Worm (Caenorhabditis elegans) whole organism, L3 larva: ENCODE data around the gene clr-1.

Experiments
- R02D3.7 ChIP-seq: fragments of 150-350 bp; optimal IDR thresholded peaks from 2 replicates; lab custom pipeline; 2014; ENCODE audit warnings: missing biosample characterization, missing genetic modification characterization
- ZK546.5 ChIP-seq: sonication (generic microtip); optimal IDR thresholded peaks from 2 replicates; lab custom pipeline; 2017; ENCODE audit warnings: missing biosample characterization, missing genetic modification characterization
- aly-2 ChIP-seq: fragments of 150-350 bp; optimal IDR thresholded peaks from 2 replicates; lab custom pipeline; 2014; ENCODE audit warnings: missing biosample characterization, missing genetic modification characterization
- ama-1 ChIP-seq: fragments of 150-350 bp; optimal IDR thresholded peaks from 2 replicates; lab custom pipeline; 2018
- ceh-16 ChIP-seq: sonication (generic microtip); optimal IDR thresholded peaks from 2 replicates; lab custom pipeline; 2017; ENCODE audit warnings: missing biosample characterization, missing genetic modification characterization
- ceh-28 ChIP-seq: fragments of 150-350 bp; optimal IDR thresholded peaks from 2 replicates; lab custom pipeline; 2014; ENCODE audit warnings: missing biosample characterization, missing genetic modification reagents, missing genetic modification characterization
- ceh-82 ChIP-seq: fragments of 150-350 bp; optimal IDR thresholded peaks from 2 replicates; lab custom pipeline; 2014; ENCODE audit warnings: missing biosample characterization, missing genetic modification characterization
- ceh-9 ChIP-seq: sonication (generic microtip); optimal IDR thresholded peaks from 2 replicates; lab custom pipeline; 2018; ENCODE audit warnings: missing biosample characterization, missing genetic modification characterization
- daf-12 ChIP-seq: fragments of 150-350 bp; optimal IDR thresholded peaks from 2 replicates; lab custom pipeline; 2014; ENCODE audit warnings: missing biosample characterization, missing genetic modification reagents, missing genetic modification characterization
- egl-27 ChIP-seq: sonication (generic microtip); optimal IDR thresholded peaks from 4 replicates; lab custom pipeline; 2017; ENCODE audit warnings: missing biosample characterization, missing genetic modification reagents, missing genetic modification characterization
- elt-1 ChIP-seq: fragments of 150-350 bp; optimal IDR thresholded peaks from 2 replicates; lab custom pipeline; 2014; ENCODE audit warnings: missing biosample characterization, missing genetic modification characterization
- elt-2 ChIP-seq: sonication (generic microtip); optimal IDR thresholded peaks from 2 replicates; lab custom pipeline; 2016; ENCODE audit warnings: missing genetic modification reagents, mild to moderate bottlenecking, missing genetic modification characterization, missing compliant biosample characterization
- elt-3 ChIP-seq, 3 experiments: fragments of 150-350 bp in 1 of 3; sonication (generic microtip) in 2 of 3; optimal IDR thresholded peaks; 2 replicates in 2 of 3; 4 replicates in 1 of 3; lab custom pipeline; 2014 to 2017; ENCODE audit warnings: missing biosample characterization in 3 of 3, missing genetic modification characterization in 3 of 3
- eor-1 ChIP-seq, 2 experiments: fragments of 150-350 bp; optimal IDR thresholded peaks; 2 replicates each; lab custom pipeline; 2014 to 2018; ENCODE audit warnings: missing biosample characterization in 2 of 2, missing genetic modification characterization in 2 of 2
- fkh-10 ChIP-seq: sonication (generic microtip); optimal IDR thresholded peaks from 2 replicates; lab custom pipeline; 2017; ENCODE audit warnings: missing biosample characterization, missing genetic modification reagents, missing genetic modification characterization
- fkh-2 ChIP-seq: fragments of 150-350 bp; optimal IDR thresholded peaks from 2 replicates; lab custom pipeline; 2014; ENCODE audit warnings: missing biosample characterization, missing genetic modification reagents, missing genetic modification characterization
- hmg-11 ChIP-seq: sonication (generic microtip); optimal IDR thresholded peaks from 2 replicates; lab custom pipeline; 2016; ENCODE audit warnings: missing genetic modification characterization, missing compliant biosample characterization
- jun-1 ChIP-seq: fragments of 150-350 bp; optimal IDR thresholded peaks from 2 replicates; lab custom pipeline; 2014; ENCODE audit warnings: missing biosample characterization, missing genetic modification reagents, missing genetic modification characterization
- lin-39 ChIP-seq: fragments of 150-350 bp; optimal IDR thresholded peaks from 2 replicates; lab custom pipeline; 2018; ENCODE audit warnings: missing biosample characterization, missing genetic modification reagents, missing genetic modification characterization
- lsy-12 ChIP-seq: sonication (generic microtip); optimal IDR thresholded peaks from 2 replicates; lab custom pipeline; 2016; ENCODE audit warnings: mild to moderate bottlenecking, missing genetic modification characterization, missing compliant biosample characterization
- mdl-1 ChIP-seq: fragments of 150-350 bp; optimal IDR thresholded peaks from 2 replicates; lab custom pipeline; 2014; ENCODE audit warnings: missing biosample characterization, missing genetic modification characterization
- mml-1 ChIP-seq: fragments of 150-350 bp; sonication (generic microtip); optimal IDR thresholded peaks from 3 replicates; lab custom pipeline; 2014; ENCODE audit warnings: missing biosample characterization, missing genetic modification characterization
- nfya-1 ChIP-seq: sonication (generic microtip); optimal IDR thresholded peaks from 2 replicates; lab custom pipeline; 2017; ENCODE audit warnings: missing genetic modification characterization, mild to moderate bottlenecking, missing compliant biosample characterization, antibody characterized with exemption, moderate library complexity; ENCODE audit not compliant: insufficient read depth
- nhr-11 ChIP-seq: fragments of 150-350 bp; optimal IDR thresholded peaks from 2 replicates; lab custom pipeline; 2014; ENCODE audit warnings: missing biosample characterization, missing genetic modification characterization
- nhr-23 ChIP-seq: fragments of 150-350 bp; optimal IDR thresholded peaks from 2 replicates; lab custom pipeline; 2014; ENCODE audit warnings: missing biosample characterization, missing genetic modification reagents, missing genetic modification characterization
- nhr-237 ChIP-seq: fragments of 150-350 bp; optimal IDR thresholded peaks from 2 replicates; lab custom pipeline; 2014; ENCODE audit warnings: missing biosample characterization, missing genetic modification characterization
- nhr-43 ChIP-seq: sonication (generic microtip); optimal IDR thresholded peaks from 2 replicates; lab custom pipeline; 2016; ENCODE audit warnings: mild to moderate bottlenecking, missing genetic modification characterization, missing compliant biosample characterization; ENCODE audit not compliant: poor library complexity, severe bottlenecking
- nhr-67 ChIP-seq: fragments of 150-350 bp; optimal IDR thresholded peaks from 2 replicates; lab custom pipeline; 2014; ENCODE audit warnings: missing biosample characterization, missing genetic modification characterization
- nhr-77 ChIP-seq: fragments of 150-350 bp; optimal IDR thresholded peaks from 2 replicates; lab custom pipeline; 2014; ENCODE audit warnings: missing biosample characterization, missing genetic modification characterization
- skn-1 ChIP-seq: fragments of 150-350 bp; optimal IDR thresholded peaks from 2 replicates; lab custom pipeline; 2014; ENCODE audit warnings: missing biosample characterization, missing genetic modification characterization
- snpc-4 ChIP-seq: fragments of 150-350 bp; optimal IDR thresholded peaks from 2 replicates; lab custom pipeline; 2014; ENCODE audit warnings: missing biosample characterization, missing genetic modification characterization
- tbx-2 ChIP-seq: sonication (generic microtip); optimal IDR thresholded peaks from 2 replicates; lab custom pipeline; 2016; ENCODE audit warnings: mild to moderate bottlenecking, missing genetic modification characterization, missing compliant biosample characterization
- unc-62 ChIP-seq: fragments of 150-350 bp; sonication (generic microtip); optimal IDR thresholded peaks from 4 replicates; lab custom pipeline; 2014; ENCODE audit warnings: missing biosample characterization, missing genetic modification reagents, missing genetic modification characterization
- zag-1 ChIP-seq: fragments of 150-350 bp; optimal IDR thresholded peaks from 2 replicates; lab custom pipeline; 2014; ENCODE audit warnings: missing biosample characterization, missing genetic modification characterization
- ztf-11 ChIP-seq: fragments of 150-350 bp; optimal IDR thresholded peaks from 2 replicates; lab custom pipeline; 2014; ENCODE audit warnings: missing biosample characterization, missing genetic modification characterization
- ztf-4 ChIP-seq: fragments of 150-350 bp; optimal IDR thresholded peaks from 2 replicates; lab custom pipeline; 2014; ENCODE audit warnings: missing biosample characterization, missing genetic modification characterization

The clr-1 gene

DNA sequence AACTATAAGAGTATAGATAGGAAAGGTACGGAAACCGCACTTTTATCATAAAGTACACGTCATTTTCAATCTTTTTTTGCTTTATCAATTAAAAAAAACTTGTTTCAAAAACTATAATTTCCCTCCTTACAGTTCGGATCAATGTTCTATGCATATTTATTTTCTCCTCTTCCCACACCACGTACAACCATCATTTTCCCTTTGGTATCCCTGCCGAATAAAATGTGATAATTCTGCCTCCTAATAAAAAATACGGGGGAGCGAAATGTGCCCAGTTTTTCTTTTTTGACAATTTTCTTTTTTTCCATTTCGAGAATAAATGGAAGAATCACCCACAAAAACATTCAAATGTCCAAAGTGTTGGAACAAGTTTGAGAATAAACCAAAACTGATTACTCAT is 49.4 kb downstream of the clr-1 start, which contains the start of gene ZK177.3:
Gene ZK177.3, plus strand, starts transcription at position 301 of the 400 bp plus-strand sequence.
- TF ChIP-seq eor-1 (tag; optimal IDR thresholded peaks at IDR 0.05; lab: Kevin White, UChicago): no peak
- no peak for TF ChIP-seq egl-27 (tag; lab: Kevin White, UChicago)
- no peak for TF ChIP-seq fkh-2 (tag; lab: Kevin White, UChicago)
- TF ChIP-seq ceh-82 (tag; lab: Kevin White, UChicago): no peak
- peak; percentile 65 for TF ChIP-seq elt-2 (tag; lab: Kevin White, UChicago)
- no peak for TF ChIP-seq unc-62 (GFP tag; lab: Kevin White, UChicago)

DNA sequence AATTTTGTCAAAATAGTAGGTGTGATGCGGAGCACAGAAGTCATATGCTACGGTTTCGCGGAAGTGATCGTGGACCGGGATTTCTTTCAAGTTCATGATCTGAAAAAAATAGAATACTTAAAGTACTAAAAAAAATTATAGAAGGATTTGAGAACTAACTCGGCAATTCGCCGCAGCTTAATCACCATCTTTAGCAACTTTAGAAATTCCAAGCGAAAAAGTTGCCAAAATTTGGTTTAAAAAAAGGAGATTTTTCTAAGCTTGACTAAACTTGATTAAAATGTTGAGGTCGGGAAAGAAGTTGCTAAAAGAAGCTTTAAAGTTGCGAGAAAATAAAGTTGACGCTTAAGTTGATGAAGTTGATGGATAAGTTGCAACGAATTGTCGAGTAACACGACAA is 51.5 kb downstream of the clr-1 start, which contains the start of gene ZK177.9:
Gene ZK177.9, minus strand, starts transcription at position 101 of the 400 bp plus-strand sequence.
- no peak for TF ChIP-seq jun-1 (tag; lab: Kevin White, UChicago)
- TF ChIP-seq elt-3 (tag; optimal IDR thresholded peaks at IDR 0.05; lab: Kevin White, UChicago): no peak
- no peak for TF ChIP-seq ceh-16
- TF ChIP-seq elt-2 (tag; lab: Kevin White, UChicago): no peak
- TF ChIP-seq skn-1 (tag; lab: Kevin White, UChicago): no peak
- TF ChIP-seq zag-1 (tag; lab: Kevin White, UChicago): no peak
- no peak for TF ChIP-seq fkh-2 (tag; lab: Kevin White, UChicago)

DNA sequence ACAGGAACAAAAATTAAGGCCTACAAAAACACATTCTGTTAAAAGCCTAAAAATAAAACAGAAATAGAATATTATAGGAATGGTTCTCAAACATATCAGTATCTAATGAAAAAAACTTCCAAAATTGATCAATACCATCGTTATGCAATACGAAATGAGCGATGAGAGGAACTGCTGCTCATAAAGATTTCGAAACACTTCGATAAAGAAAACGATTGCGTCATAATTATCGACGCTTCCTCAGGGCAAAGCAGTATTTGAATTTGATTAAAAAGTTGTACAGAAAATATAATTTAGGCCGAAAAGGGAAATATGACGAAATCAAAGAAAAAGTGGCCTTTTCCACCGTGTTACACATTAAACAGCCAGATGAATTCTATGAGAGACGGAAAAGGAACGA is 51.9 kb downstream of the clr-1 start:
- TF ChIP-seq tbx-2 (tag; lab: Kevin White, UChicago): no peak
- TF ChIP-seq nhr-43 (tag; lab: Kevin White, UChicago): no peak
- no peak for TF ChIP-seq lin-39
- TF ChIP-seq ZK546.5 (tag; lab: Kevin White, UChicago): no peak
- TF ChIP-seq elt-1 (tag; lab: Kevin White, UChicago): no peak
- TF ChIP-seq nfya-1 (tag; lab: Kevin White, UChicago): no peak
- TF ChIP-seq hmg-11: no peak
- TF ChIP-seq eor-1 (tag; optimal IDR thresholded peaks at IDR 0.05; lab: Kevin White, UChicago): no peak
- TF ChIP-seq nhr-23: no peak
- TF ChIP-seq R02D3.7: no peak
- no peak for TF ChIP-seq snpc-4
- no peak for TF ChIP-seq mml-1

DNA sequence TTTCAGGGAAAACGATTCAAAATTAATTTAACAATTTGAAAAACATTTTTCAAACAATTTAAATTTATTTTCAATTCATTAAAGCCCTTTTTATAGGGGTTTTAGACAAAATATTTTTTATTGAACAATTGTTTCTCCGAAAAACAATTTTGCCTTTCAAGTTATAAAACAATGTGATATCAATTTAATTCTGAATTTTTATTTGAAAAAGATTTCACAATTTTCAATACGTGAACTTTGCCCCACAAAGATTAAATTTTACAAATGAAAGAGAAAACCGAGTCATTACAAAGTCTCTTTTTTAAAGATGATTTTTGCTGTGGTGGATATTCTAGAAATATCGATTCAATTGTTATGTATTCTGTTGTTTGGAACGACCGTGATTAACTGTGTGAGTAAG is 52.8 kb downstream of the clr-1 start, which contains the start of gene ZK177.2:
Gene ZK177.2, plus strand, starts transcription at position 301 of the 400 bp plus-strand sequence.
- TF ChIP-seq aly-2 (no peak), nhr-77 (tag; lab: Kevin White, UChicago) (no peak), ztf-4 (tag; lab: Kevin White, UChicago) (no peak), fkh-10 (GFP tag; lab: Kevin White, UChicago) (no peak), ceh-9 (tag; lab: Kevin White, UChicago) (no peak), egl-27 (tag; lab: Kevin White, UChicago) (no peak), nhr-237 (no peak), skn-1 (tag; lab: Kevin White, UChicago) (no peak), mdl-1 (tag; lab: Kevin White, UChicago) (no peak), nhr-67 (tag; lab: Kevin White, UChicago) (no peak)
- TF ChIP-seq, all 47 proteins: peak for 0

DNA sequence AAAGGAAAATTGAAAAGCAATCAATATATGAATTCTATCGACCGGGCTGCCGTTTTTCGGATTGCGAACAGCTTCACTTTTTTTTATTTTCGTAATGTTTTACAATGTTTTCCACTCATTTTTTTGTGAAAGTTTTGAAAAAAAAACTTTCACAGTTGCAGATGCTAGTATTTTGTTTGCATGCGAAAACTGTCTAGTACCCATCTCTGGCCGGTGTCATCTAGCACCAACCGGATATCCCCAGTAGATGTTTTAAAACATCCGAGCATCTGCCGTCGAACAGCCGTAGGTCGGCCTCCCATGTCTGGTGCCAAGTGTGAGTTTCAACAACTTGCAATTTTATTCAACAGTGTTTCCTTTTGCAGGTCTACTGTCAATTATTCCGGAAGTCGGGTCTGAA is 55.3 kb downstream of the clr-1 start, which contains the start of gene ZK177.12:
Gene ZK177.12, plus strand, starts transcription at position 301 of the 400 bp plus-strand sequence.
- no peak for TF ChIP-seq daf-12 (tag; lab: Kevin White, UChicago)
- TF ChIP-seq ztf-11 (tag; lab: Kevin White, UChicago): no peak
- TF ChIP-seq zag-1 (tag; lab: Kevin White, UChicago): no peak

DNA sequence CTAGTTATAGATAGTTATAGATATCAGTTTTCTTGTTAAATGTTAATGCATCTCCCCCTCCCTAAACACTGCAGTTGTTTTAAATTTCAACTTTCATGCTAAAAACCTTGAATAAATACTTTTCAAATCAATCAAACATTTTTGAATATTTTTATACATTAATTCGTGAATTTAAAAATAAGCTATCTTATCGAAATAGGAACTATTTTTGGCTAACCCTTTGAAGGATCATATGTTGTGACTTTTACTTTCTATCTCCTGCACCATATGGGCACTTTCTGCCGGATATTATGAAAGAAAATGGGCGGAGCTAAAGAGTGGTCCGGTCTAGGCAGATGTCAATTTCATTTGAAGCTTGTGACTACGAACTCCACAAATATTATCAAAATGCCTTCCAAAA is 56.5 kb downstream of the clr-1 start, which contains the start of gene ZK177.11:
Gene ZK177.11, plus strand, starts transcription at position 301 of the 400 bp plus-strand sequence.
- TF ChIP-seq nhr-77 (tag; lab: Kevin White, UChicago) (no peak), nhr-67 (tag; lab: Kevin White, UChicago) (no peak), elt-3 (tag; optimal IDR thresholded peaks at IDR 0.05; lab: Kevin White, UChicago) (no peak), aly-2 (no peak), ceh-28 (no peak), snpc-4 (no peak), lsy-12 (tag; lab: Kevin White, UChicago) (no peak), daf-12 (tag; lab: Kevin White, UChicago) (no peak), ama-1 (lab: Kevin White, UChicago) (no peak), nhr-237 (no peak), lin-39 (no peak), mml-1 (no peak), ztf-4 (tag; lab: Kevin White, UChicago) (no peak), fkh-2 (tag; lab: Kevin White, UChicago) (no peak), ceh-9 (tag; lab: Kevin White, UChicago) (no peak), nhr-43 (tag; lab: Kevin White, UChicago) (no peak), R02D3.7 (no peak), nhr-11 (no peak)
